Fruit fly (Drosophila melanogaster): ENCODE measurements around the gene CG4074.

CG4074 gene

dm6 chr3L:20797379-20797778 is 28.1 kb upstream of the CG4074 start:
- no peak for TF ChIP-seq Ets98B (GFP tag; IDR thresholded peaks at IDR 0.05)
- no peak for TF ChIP-seq fd96Ca (GFP tag; IDR thresholded peaks at IDR 0.05)

- TF ChIP-seq CG4496 (GFP tag; IDR thresholded peaks at IDR 0.05): no peak
- no peak for TF ChIP-seq CG17806 (tag; optimal IDR thresholded peaks at IDR 0.05)
- no peak for TF ChIP-seq CG9948 (tag; optimal IDR thresholded peaks at IDR 0.05)
- no peak for TF ChIP-seq Ets98B (GFP tag; IDR thresholded peaks at IDR 0.05)
- TF ChIP-seq CG10348 (GFP tag; IDR thresholded peaks at IDR 0.05): no peak
- no peak for TF ChIP-seq CG14655 (GFP tag; optimal IDR thresholded peaks at IDR 0.05)
- TF ChIP-seq EcR (GFP tag; optimal IDR thresholded peaks at IDR 0.05): no peak
- TF ChIP-seq Pif1B (GFP tag; optimal IDR thresholded peaks at IDR 0.05): no peak
- TF ChIP-seq CG32121 (GFP tag; IDR thresholded peaks at IDR 0.05): no peak
- no peak for TF ChIP-seq gl (tag; optimal IDR thresholded peaks at IDR 0.05)
- TF ChIP-seq CG8301 (tag; optimal IDR thresholded peaks at IDR 0.05): no peak
- no peak for TF ChIP-seq CG13204 (GFP tag; optimal IDR thresholded peaks at IDR 0.05)
- TF ChIP-seq CG8159 (tag; optimal IDR thresholded peaks at IDR 0.05): no peak
- TF ChIP-seq fd96Ca (GFP tag; IDR thresholded peaks at IDR 0.05): no peak
- TF ChIP-seq D1 (tag; optimal IDR thresholded peaks at IDR 0.05): no peak
- no peak for TF ChIP-seq Pif1A (GFP tag; optimal IDR thresholded peaks at IDR 0.05)
- no peak for TF ChIP-seq rn (GFP tag; IDR thresholded peaks at IDR 0.05)
- no peak for TF ChIP-seq CG34367 (tag; optimal IDR thresholded peaks at IDR 0.05)
Observed at dm6 chr3L:20796757-20797156, 27.5 kb upstream of the CG4074 start.

dm6 chr3L:20792693-20793092 is 23.4 kb upstream of the CG4074 start, which contains the start of gene Six4:
Six4 (minus strand) TSS chr3L:20792777.
- TF ChIP-seq CG10348 (GFP tag; IDR thresholded peaks at IDR 0.05) (no peak), CG12605 (GFP tag; IDR thresholded peaks at IDR 0.05) (no peak), CG13204 (GFP tag; optimal IDR thresholded peaks at IDR 0.05) (no peak), Snoo (tag; optimal IDR thresholded peaks at IDR 0.05) (no peak)

- TF ChIP-seq fd96Ca (GFP tag; IDR thresholded peaks at IDR 0.05): no peak
Observed at dm6 chr3L:20789299-20789698, 20.0 kb upstream of the CG4074 start.

dm6 chr3L:20787835-20788380 is 18.6 kb upstream of the CG4074 start, which contains the start of gene CG11396:
CG11396 (minus strand) TSS chr3L:20788137.
- TF ChIP-seq Ets98B (GFP tag; IDR thresholded peaks at IDR 0.05) (no peak), Pif1B (GFP tag; optimal IDR thresholded peaks at IDR 0.05) (no peak), D1 (tag; optimal IDR thresholded peaks at IDR 0.05) (peak; percentile 9), CG8301 (tag; optimal IDR thresholded peaks at IDR 0.05) (no peak), CG15710 (tag; optimal IDR thresholded peaks at IDR 0.05) (no peak)

- no peak for TF ChIP-seq Ets98B (GFP tag; IDR thresholded peaks at IDR 0.05)
- TF ChIP-seq gl (tag; optimal IDR thresholded peaks at IDR 0.05): no peak
- 0 out of 2 replicates have a peak, but pooled peaks have one; percentile 11 for TF ChIP-seq CG32121 (GFP tag; IDR thresholded peaks at IDR 0.05)
- 0 out of 3 replicates have a peak, but pooled peaks have one; percentile 30 for TF ChIP-seq CG4496 (GFP tag; IDR thresholded peaks at IDR 0.05)
Observed at dm6 chr3L:20785742-20786427, 16.6 kb upstream of the CG4074 start, which contains the start of gene Pcif1. Pcif1 (minus strand) TSS chr3L:20786197.

- TF ChIP-seq EcR (GFP tag; optimal IDR thresholded peaks at IDR 0.05): peak; percentile 11
- peak; percentile 41 for TF ChIP-seq CG8301 (tag; optimal IDR thresholded peaks at IDR 0.05)
- no peak for TF ChIP-seq CG10348 (GFP tag; IDR thresholded peaks at IDR 0.05)
- peak; percentile 18 for TF ChIP-seq CG17806 (tag; optimal IDR thresholded peaks at IDR 0.05)
- no peak for TF ChIP-seq CG14655 (GFP tag; optimal IDR thresholded peaks at IDR 0.05)
- peak; percentile 64 for TF ChIP-seq CG8159 (tag; optimal IDR thresholded peaks at IDR 0.05)
- peak; percentile 62 for TF ChIP-seq Ets98B (GFP tag; IDR thresholded peaks at IDR 0.05)
- TF ChIP-seq Pif1B (GFP tag; optimal IDR thresholded peaks at IDR 0.05): no peak
- TF ChIP-seq Snoo (tag; optimal IDR thresholded peaks at IDR 0.05): peak; percentile 27
- peak; percentile 54 for TF ChIP-seq Pif1A (GFP tag; optimal IDR thresholded peaks at IDR 0.05)
- TF ChIP-seq gl (tag; optimal IDR thresholded peaks at IDR 0.05): peak; percentile 53
- TF ChIP-seq CG13204 (GFP tag; optimal IDR thresholded peaks at IDR 0.05): no peak
- peak; percentile 18 for TF ChIP-seq CG9948 (tag; optimal IDR thresholded peaks at IDR 0.05)
- TF ChIP-seq CG15710 (tag; optimal IDR thresholded peaks at IDR 0.05): peak; percentile 38
Observed at dm6 chr3L:20784812-20785671, 15.7 kb upstream of the CG4074 start.

All from whole organism, pupa.